Worm (Caenorhabditis elegans) whole organism, early embryonic: ENCODE data around the gene srh-218.

Experiments
- B0310.2 ChIP-seq: sonication (generic microtip); optimal IDR thresholded peaks from 2 replicates; lab custom pipeline; 2016; ENCODE audit warnings: mild to moderate bottlenecking, missing genetic modification characterization, missing compliant biosample characterization
- ama-1 ChIP-seq: fragments of 150-350 bp; optimal IDR thresholded peaks from 2 replicates; lab custom pipeline; 2014
- pes-1 ChIP-seq: fragments of 200-800 bp; sonication (Bioruptor generic); IDR thresholded peaks from 2 replicates; pipeline ENCODE4 v1.3.6; 2022; ENCODE audit warnings: missing genetic modification reagents, missing genetic modification characterization, missing compliant biosample characterization
- scrt-1 ChIP-seq: fragments of 200-800 bp; sonication (Bioruptor generic); IDR thresholded peaks from 2 replicates; pipeline ENCODE4 v1.3.6; 2022; ENCODE audit warnings: missing genetic modification characterization, missing compliant biosample characterization
- sea-1 ChIP-seq: fragments of 200-800 bp; sonication (Bioruptor generic); conservative IDR thresholded peaks from 2 replicates; pipeline ENCODE4 v1.3.6; 2022; ENCODE audit warnings: missing genetic modification characterization, missing compliant biosample characterization

DNA sequence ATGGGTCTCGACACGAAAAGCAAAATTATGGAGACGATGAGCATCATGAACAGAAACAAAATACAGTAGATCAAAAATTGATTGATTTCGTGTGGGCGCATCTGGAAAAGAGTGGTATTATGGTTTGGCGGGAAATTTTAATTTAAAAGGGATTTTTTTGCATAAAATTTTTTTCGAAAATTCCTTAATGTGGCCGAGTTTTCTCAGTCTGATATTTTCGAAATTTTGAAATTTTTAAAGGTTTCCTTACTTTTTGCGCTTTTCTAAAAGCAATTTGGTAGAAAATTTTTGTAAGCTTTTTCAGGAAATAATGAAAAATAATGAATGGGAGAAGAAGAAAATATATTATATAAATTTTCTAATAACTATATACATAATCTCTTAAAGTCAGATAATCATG is 40.1 kb downstream of the srh-218 start, which contains the start of gene F21A3.2:
- no peak for TF ChIP-seq ama-1 (lab: Kevin White, UChicago)
- TF ChIP-seq B0310.2 = no peak
- no peak for TF ChIP-seq sea-1 (GFP tag; lab: Robert Waterston, UW)
- TF ChIP-seq scrt-1 (GFP tag; lab: Robert Waterston, UW) = no peak
- no peak for TF ChIP-seq pes-1 (GFP tag; lab: Robert Waterston, UW)
